Fruit fly (Drosophila melanogaster): ENCODE data around the gene Leash.

dm6 chr3R:10888633-10889519 lies 3.5 kb downstream of the Leash start:
- TF ChIP-seq insv (optimal IDR thresholded peaks at IDR 0.05), result no peak
- no peak for TF ChIP-seq h (optimal IDR thresholded peaks at IDR 0.05)
- TF ChIP-seq ttk (optimal IDR thresholded peaks at IDR 0.05), result no peak

Data from Kc167 (cell line).